Worm (Caenorhabditis elegans) whole organism, mixed stage, embryonic: ENCODE measurements around the gene C25D7.15.
A peak's percentile ranks its signal among the peaks of the same experiment; 100 is the strongest.

Source experiments
- blmp-1 ChIP-seq: fragments of 150-350 bp; optimal IDR thresholded peaks from 2 replicates; lab custom pipeline; 2014; ENCODE audit warnings: missing biosample characterization, missing genetic modification characterization
- ceh-83 ChIP-seq: fragments of 200-800 bp; sonication (Bioruptor generic); optimal IDR thresholded peaks from 2 replicates; lab custom pipeline; 2018; ENCODE audit warnings: mild to moderate bottlenecking, missing genetic modification characterization, missing compliant biosample characterization
- ces-1 ChIP-seq: fragments of 150-350 bp; optimal IDR thresholded peaks from 2 replicates; lab custom pipeline; 2014; ENCODE audit warnings: missing biosample characterization, missing genetic modification reagents, missing genetic modification characterization
- elt-1 ChIP-seq: sonication (generic microtip); optimal IDR thresholded peaks from 2 replicates; lab custom pipeline; 2017; ENCODE audit warnings: missing genetic modification characterization, mild to moderate bottlenecking, missing compliant biosample characterization, antibody characterized with exemption, moderate library complexity, borderline replicate concordance; ENCODE audit not compliant: insufficient read depth
- elt-3 ChIP-seq: fragments of 150-350 bp; optimal IDR thresholded peaks from 2 replicates; lab custom pipeline; 2014; ENCODE audit warnings: missing biosample characterization, missing genetic modification characterization
- lin-13 ChIP-seq: fragments of 150-350 bp; optimal IDR thresholded peaks from 2 replicates; lab custom pipeline; 2014; ENCODE audit warnings: missing biosample characterization, missing genetic modification characterization
- mab-5 ChIP-seq: fragments of 150-350 bp; optimal IDR thresholded peaks from 2 replicates; lab custom pipeline; 2014; ENCODE audit warnings: missing biosample characterization, missing genetic modification characterization
- nhr-12 ChIP-seq: fragments of 150-350 bp; optimal IDR thresholded peaks from 2 replicates; lab custom pipeline; 2014; ENCODE audit warnings: missing biosample characterization, missing genetic modification characterization
- nhr-237 ChIP-seq: fragments of 150-350 bp; optimal IDR thresholded peaks from 2 replicates; lab custom pipeline; 2014; ENCODE audit warnings: missing biosample characterization, missing genetic modification characterization
- nhr-28 ChIP-seq: fragments of 150-350 bp; optimal IDR thresholded peaks from 2 replicates; lab custom pipeline; 2014; ENCODE audit warnings: missing biosample characterization, missing genetic modification characterization
- pha-4 ChIP-seq: fragments of 150-350 bp; optimal IDR thresholded peaks from 2 replicates; lab custom pipeline; 2018; ENCODE audit warnings: missing biosample characterization, missing genetic modification reagents, missing genetic modification characterization
- snpc-4 ChIP-seq: fragments of 150-350 bp; optimal IDR thresholded peaks from 2 replicates; lab custom pipeline; 2014; ENCODE audit warnings: missing biosample characterization, missing genetic modification characterization
- unc-62 ChIP-seq: fragments of 150-350 bp; optimal IDR thresholded peaks from 2 replicates; lab custom pipeline; 2014; ENCODE audit warnings: missing biosample characterization, missing genetic modification reagents, missing genetic modification characterization
- ztf-11 ChIP-seq: fragments of 150-350 bp; optimal IDR thresholded peaks from 2 replicates; lab custom pipeline; 2014; ENCODE audit warnings: missing biosample characterization, missing genetic modification characterization

- TF ChIP-seq blmp-1 (tag; lab: Kevin White, UChicago) (no peak), nhr-237 (tag; lab: Kevin White, UChicago) (no peak), ces-1 (GFP tag; lab: Kevin White, UChicago) (no peak), lin-13 (tag; lab: Kevin White, UChicago) (no peak), elt-3 (tag; lab: Kevin White, UChicago) (no peak), ceh-83 (GFP tag; lab: Kevin White, UChicago) (no peak), snpc-4 (tag; lab: Kevin White, UChicago) (no peak), ztf-11 (no peak), nhr-28 (no peak), pha-4 (tag; lab: Kevin White, UChicago) (no peak), unc-62 (GFP tag; lab: Kevin White, UChicago) (peak; percentile 82), elt-1 (tag; lab: Kevin White, UChicago) (no peak), nhr-12 (no peak), mab-5 (tag; lab: Kevin White, UChicago) (peak; percentile 16)
Observed at ce11 chrV:15078560-15078959, 19.0 kb downstream of the C25D7.15 start.
